Fruit fly (Drosophila melanogaster): ENCODE measurements around the gene Dhc1.

Gene Dhc1

dm6 chr3R:9626880-9627401 is 47.5 kb downstream of the Dhc1 start, which contains the start of the genes CG9427 and CG8319 (continued):
- TF ChIP-seq lilli (GFP tag; optimal IDR thresholded peaks at IDR 0.05) (peak; percentile 87), CG33213 (GFP tag; optimal IDR thresholded peaks at IDR 0.05) (peak; percentile 26), D (optimal IDR thresholded peaks at IDR 0.05) (no peak), D (GFP tag; optimal IDR thresholded peaks at IDR 0.05) (no peak), Lim3 (GFP tag; IDR thresholded peaks at IDR 0.05) (no peak), CG30431 (GFP tag; optimal IDR thresholded peaks at IDR 0.05) (no peak), gt (GFP tag; IDR thresholded peaks at IDR 0.05) (no peak), dm (GFP tag; optimal IDR thresholded peaks at IDR 0.05) (peak; percentile 53), CG9215 (GFP tag; IDR thresholded peaks at IDR 0.05) (no peak; the same call in 1 of the 2 replicates), TFAM (GFP tag; optimal IDR thresholded peaks at IDR 0.05) (no peak), sisA (GFP tag; IDR thresholded peaks at IDR 0.05) (peak; percentile 48; the same call in 1 of the 2 replicates), zfh1 (GFP tag; IDR thresholded peaks at IDR 0.05) (peak; percentile 63; the same call in 1 of the 3 replicates), CG13287 (GFP tag; IDR thresholded peaks at IDR 0.05; ENCODE audit: partially characterized antibody) (peak; percentile 96), CG11696 (GFP tag; IDR thresholded peaks at IDR 0.05) (no peak), Scr (GFP tag; IDR thresholded peaks at IDR 0.05; ENCODE audit: partially characterized antibody) (peak; percentile 88), CG4820 (GFP tag; optimal IDR thresholded peaks at IDR 0.05) (peak; percentile 47), CG4854 (GFP tag; optimal IDR thresholded peaks at IDR 0.05) (peak; percentile 51), CG10543 (GFP tag; optimal IDR thresholded peaks at IDR 0.05) (peak; percentile 66), Rx (GFP tag; IDR thresholded peaks at IDR 0.05) (no peak), tap (tag; optimal IDR thresholded peaks at IDR 0.05) (peak; percentile 41), org-1 (GFP tag; optimal IDR thresholded peaks at IDR 0.05) (no peak), Hmr (GFP tag; optimal IDR thresholded peaks at IDR 0.05) (peak; percentile 56), hth (optimal IDR thresholded peaks at IDR 0.05) (no peak), CG34376 (GFP tag; optimal IDR thresholded peaks at IDR 0.05) (peak; percentile 62), CG8359 (GFP tag; optimal IDR thresholded peaks at IDR 0.05; ENCODE audit: borderline replicate concordance) (no peak), CG10274 (GFP tag; optimal IDR thresholded peaks at IDR 0.05) (no peak), crol (GFP tag; IDR thresholded peaks at IDR 0.05) (no peak), CG10147 (GFP tag; optimal IDR thresholded peaks at IDR 0.05) (peak; percentile 70), Hsf (GFP tag; optimal IDR thresholded peaks at IDR 0.05) (peak; percentile 75), Nf-YA (GFP tag; IDR thresholded peaks at IDR 0.05) (no peak), cas (GFP tag; IDR thresholded peaks at IDR 0.05) (no peak), CG16863 (GFP tag; optimal IDR thresholded peaks at IDR 0.05) (peak; percentile 49), psq (GFP tag; optimal IDR thresholded peaks at IDR 0.05) (no peak), ems (GFP tag; optimal IDR thresholded peaks at IDR 0.05) (peak; percentile 66), CG14965 (GFP tag; optimal IDR thresholded peaks at IDR 0.05; ENCODE audit: borderline replicate concordance) (no peak), chinmo (GFP tag; IDR thresholded peaks at IDR 0.05; ENCODE audit: partially characterized antibody) (0 out of 4 replicates have a peak, but pooled peaks have one; percentile 44), bsh (GFP tag; optimal IDR thresholded peaks at IDR 0.05) (peak in 1 of 2 experiments; percentile 61), CG4404 (GFP tag; IDR thresholded peaks at IDR 0.05) (no peak; the same call in 1 of the 2 replicates), Nf-YB (GFP tag; optimal IDR thresholded peaks at IDR 0.05) (peak; percentile 50), onecut (GFP tag; IDR thresholded peaks at IDR 0.05) (no peak), kay (GFP tag; optimal IDR thresholded peaks at IDR 0.05) (peak; percentile 28), sug (tag; optimal IDR thresholded peaks at IDR 0.05) (peak; percentile 72), da (GFP tag; optimal IDR thresholded peaks at IDR 0.05) (no peak), zen2 (GFP tag; IDR thresholded peaks at IDR 0.05; ENCODE audit: partially characterized antibody) (peak; percentile 57; the same call in 1 of the 3 replicates), Mrtf (GFP tag; IDR thresholded peaks at IDR 0.05) (no peak), CG17829 (tag; optimal IDR thresholded peaks at IDR 0.05) (peak; percentile 80), ham (GFP tag; IDR thresholded peaks at IDR 0.05) (no peak), Optix (GFP tag; IDR thresholded peaks at IDR 0.05) (no peak), Abd-B (GFP tag; optimal IDR thresholded peaks at IDR 0.05) (no peak), sob (GFP tag; IDR thresholded peaks at IDR 0.05) (peak; percentile 76), bab2 (GFP tag; optimal IDR thresholded peaks at IDR 0.05) (peak; percentile 42)
